Worm (Caenorhabditis elegans) whole organism, early embryonic: ENCODE data around the gene T05A8.2.

Experiments used
- B0310.2 ChIP-seq: sonication (generic microtip); optimal IDR thresholded peaks from 2 replicates; lab custom pipeline; 2016; ENCODE audit warnings: mild to moderate bottlenecking, missing genetic modification characterization, missing compliant biosample characterization
- aly-1 ChIP-seq: sonication (generic microtip); optimal IDR thresholded peaks from 2 replicates; lab custom pipeline; 2016; ENCODE audit warnings: missing genetic modification characterization, missing compliant biosample characterization
- ama-1 ChIP-seq: fragments of 150-350 bp; optimal IDR thresholded peaks from 2 replicates; lab custom pipeline; 2014
- ceh-36 ChIP-seq: sonication (generic microtip); optimal IDR thresholded peaks from 2 replicates; lab custom pipeline; 2016; ENCODE audit warnings: missing genetic modification characterization, inconsistent platforms, missing compliant biosample characterization
- ets-7 ChIP-seq: sonication (generic microtip); optimal IDR thresholded peaks from 2 replicates; lab custom pipeline; 2016; ENCODE audit warnings: missing genotype, missing genetic modification characterization, missing compliant biosample characterization
- flt-1 ChIP-seq: fragments of 200-800 bp; sonication (Bioruptor generic); IDR thresholded peaks from 2 replicates; pipeline ENCODE4 v1.3.6; 2022; ENCODE audit warnings: missing genetic modification characterization, missing compliant biosample characterization
- hmg-4 ChIP-seq: fragments of 200-800 bp; sonication (Bioruptor generic); optimal IDR thresholded peaks from 2 replicates; lab custom pipeline; 2018; ENCODE audit warnings: mild to moderate bottlenecking, missing genetic modification characterization, missing compliant biosample characterization
- tbx-11 ChIP-seq: fragments of 200-800 bp; sonication (Bioruptor generic); IDR thresholded peaks from 2 replicates; pipeline ENCODE4 v1.3.6; 2022; ENCODE audit warnings: missing genetic modification characterization, missing compliant biosample characterization
- tra-4 ChIP-seq: sonication (generic microtip); optimal IDR thresholded peaks from 2 replicates; lab custom pipeline; 2017; ENCODE audit warnings: missing genetic modification characterization, missing compliant biosample characterization

- TF ChIP-seq ceh-36 (tag; lab: Kevin White, UChicago) (no peak), ama-1 (lab: Kevin White, UChicago) (no peak), tbx-11 (GFP tag; lab: Robert Waterston, UW) (no peak), B0310.2 (tag; lab: Kevin White, UChicago) (no peak), hmg-4 (GFP tag; lab: Kevin White, UChicago) (no peak), aly-1 (no peak), tra-4 (tag; lab: Kevin White, UChicago) (no peak), flt-1 (no peak), ets-7 (tag; lab: Kevin White, UChicago) (no peak)
These were observed 11.2 kb upstream of the T05A8.2 start for ce11 chrII:2721992-2722391.
